Worm (Caenorhabditis elegans): Measurements from ENCODE around the gene C04H5.1.

C04H5.1 gene

ce11 chrII:14523645-14524223 lies 10.4 kb upstream of the C04H5.1 start, which contains the start of gene pot-2:
pot-2 (plus strand) TSS chrII:14524173.
- TF ChIP-seq tab-1 (GFP tag; IDR thresholded peaks at IDR 0.05) (no peak), ref-1 (GFP tag; conservative IDR thresholded peaks at IDR 0.05) (no peak), cog-1 (tag; optimal IDR thresholded peaks at IDR 0.05) (no peak), flt-1 (GFP tag; IDR thresholded peaks at IDR 0.05) (no peak), T22C8.4 (GFP tag; IDR thresholded peaks at IDR 0.05) (no peak), ztf-29 (GFP tag; IDR thresholded peaks at IDR 0.05) (no peak), ztf-23 (GFP tag; IDR thresholded peaks at IDR 0.05) (no peak), med-1 (GFP tag; optimal IDR thresholded peaks at IDR 0.05; ENCODE audit: insufficient read depth) (no peak), klf-2 (GFP tag; conservative IDR thresholded peaks at IDR 0.05) (no peak)

- TF ChIP-seq tab-1 (GFP tag; IDR thresholded peaks at IDR 0.05) (no peak), ztf-29 (GFP tag; IDR thresholded peaks at IDR 0.05) (no peak), ztf-23 (GFP tag; IDR thresholded peaks at IDR 0.05) (no peak), ref-1 (GFP tag; conservative IDR thresholded peaks at IDR 0.05) (no peak), med-1 (GFP tag; optimal IDR thresholded peaks at IDR 0.05; ENCODE audit: insufficient read depth) (no peak), T22C8.4 (GFP tag; IDR thresholded peaks at IDR 0.05) (no peak), klf-2 (GFP tag; conservative IDR thresholded peaks at IDR 0.05) (no peak), cog-1 (tag; optimal IDR thresholded peaks at IDR 0.05) (no peak), flt-1 (GFP tag; IDR thresholded peaks at IDR 0.05) (no peak)
These were observed 9.1 kb upstream of the C04H5.1 start, which contains the start of gene F57C2.4 for ce11 chrII:14525013-14525412. F57C2.4 (plus strand) TSS chrII:14525313.

ce11 chrII:14527104-14527503 lies 7.0 kb upstream of the C04H5.1 start:
- TF ChIP-seq med-1 (GFP tag; optimal IDR thresholded peaks at IDR 0.05; ENCODE audit: insufficient read depth), result no peak
- no peak for TF ChIP-seq flt-1 (GFP tag; IDR thresholded peaks at IDR 0.05)
- no peak for TF ChIP-seq klf-2 (GFP tag; conservative IDR thresholded peaks at IDR 0.05)
- TF ChIP-seq cog-1 (tag; optimal IDR thresholded peaks at IDR 0.05), result no peak
- TF ChIP-seq tab-1 (GFP tag; IDR thresholded peaks at IDR 0.05), result no peak
- TF ChIP-seq ztf-29 (GFP tag; IDR thresholded peaks at IDR 0.05), result no peak
- no peak for TF ChIP-seq ztf-23 (GFP tag; IDR thresholded peaks at IDR 0.05)
- TF ChIP-seq T22C8.4 (GFP tag; IDR thresholded peaks at IDR 0.05), result no peak
- TF ChIP-seq ref-1 (GFP tag; conservative IDR thresholded peaks at IDR 0.05), result no peak

ce11 chrII:14528233-14528802 lies 5.8 kb upstream of the C04H5.1 start, which contains the start of the genes F57C2.5 and spat-1:
F57C2.5 (minus strand) TSS chrII:14528239.
spat-1 (plus strand) TSS chrII:14528752.
- TF ChIP-seq klf-2 (GFP tag; conservative IDR thresholded peaks at IDR 0.05) (peak; percentile 67; the same call in 1 of the 2 replicates), flt-1 (GFP tag; IDR thresholded peaks at IDR 0.05) (0 out of 2 replicates have a peak, but pooled peaks have one; percentile 6), med-1 (GFP tag; optimal IDR thresholded peaks at IDR 0.05; ENCODE audit: insufficient read depth) (no peak), ztf-23 (GFP tag; IDR thresholded peaks at IDR 0.05) (peak; percentile 63), cog-1 (tag; optimal IDR thresholded peaks at IDR 0.05) (peak; percentile 93)

- no peak for TF ChIP-seq flt-1 (GFP tag; IDR thresholded peaks at IDR 0.05)
- TF ChIP-seq ztf-29 (GFP tag; IDR thresholded peaks at IDR 0.05), result no peak
- TF ChIP-seq tab-1 (GFP tag; IDR thresholded peaks at IDR 0.05), result no peak
- no peak for TF ChIP-seq cog-1 (tag; optimal IDR thresholded peaks at IDR 0.05)
These were observed 3.6 kb downstream of the C04H5.1 start, which contains the start of the genes clec-147 and C04H5.7 for ce11 chrII:14537728-14538127. clec-147 (minus strand) TSS chrII:14537828. C04H5.7 (plus strand) TSS chrII:14537946.

ce11 chrII:14540551-14540950 lies 6.5 kb downstream of the C04H5.1 start:
- TF ChIP-seq T22C8.4 (GFP tag; IDR thresholded peaks at IDR 0.05) (no peak), ztf-23 (GFP tag; IDR thresholded peaks at IDR 0.05) (no peak), ztf-29 (GFP tag; IDR thresholded peaks at IDR 0.05) (no peak), cog-1 (tag; optimal IDR thresholded peaks at IDR 0.05) (no peak), flt-1 (GFP tag; IDR thresholded peaks at IDR 0.05) (no peak), med-1 (GFP tag; optimal IDR thresholded peaks at IDR 0.05; ENCODE audit: insufficient read depth) (no peak), tab-1 (GFP tag; IDR thresholded peaks at IDR 0.05) (no peak), ref-1 (GFP tag; conservative IDR thresholded peaks at IDR 0.05) (no peak), klf-2 (GFP tag; conservative IDR thresholded peaks at IDR 0.05) (no peak)

- TF ChIP-seq med-1 (GFP tag; optimal IDR thresholded peaks at IDR 0.05; ENCODE audit: insufficient read depth) (no peak), T22C8.4 (GFP tag; IDR thresholded peaks at IDR 0.05) (no peak), ref-1 (GFP tag; conservative IDR thresholded peaks at IDR 0.05) (no peak), klf-2 (GFP tag; conservative IDR thresholded peaks at IDR 0.05) (no peak), cog-1 (tag; optimal IDR thresholded peaks at IDR 0.05) (no peak), flt-1 (GFP tag; IDR thresholded peaks at IDR 0.05) (no peak), ztf-23 (GFP tag; IDR thresholded peaks at IDR 0.05) (no peak), ztf-29 (GFP tag; IDR thresholded peaks at IDR 0.05) (no peak), tab-1 (GFP tag; IDR thresholded peaks at IDR 0.05) (no peak)
These were observed 14.6 kb downstream of the C04H5.1 start, which contains the start of gene gcy-29 for ce11 chrII:14548691-14549090. gcy-29 (minus strand) TSS chrII:14548791.

- TF ChIP-seq flt-1 (GFP tag; IDR thresholded peaks at IDR 0.05) (no peak), klf-2 (GFP tag; conservative IDR thresholded peaks at IDR 0.05) (no peak), tab-1 (GFP tag; IDR thresholded peaks at IDR 0.05) (no peak), ztf-23 (GFP tag; IDR thresholded peaks at IDR 0.05) (no peak), ztf-29 (GFP tag; IDR thresholded peaks at IDR 0.05) (no peak), ref-1 (GFP tag; conservative IDR thresholded peaks at IDR 0.05) (no peak), cog-1 (tag; optimal IDR thresholded peaks at IDR 0.05) (no peak), T22C8.4 (GFP tag; IDR thresholded peaks at IDR 0.05) (no peak)
These were observed 16.5 kb downstream of the C04H5.1 start, which contains the start of gene nlp-41 for ce11 chrII:14550613-14551012. nlp-41 (plus strand) TSS chrII:14550913.

- no peak for TF ChIP-seq tab-1 (GFP tag; IDR thresholded peaks at IDR 0.05)
- TF ChIP-seq cog-1 (tag; optimal IDR thresholded peaks at IDR 0.05), result no peak
- TF ChIP-seq ztf-23 (GFP tag; IDR thresholded peaks at IDR 0.05), result no peak
- TF ChIP-seq T22C8.4 (GFP tag; IDR thresholded peaks at IDR 0.05), result no peak
- no peak for TF ChIP-seq ztf-29 (GFP tag; IDR thresholded peaks at IDR 0.05)
- TF ChIP-seq med-1 (GFP tag; optimal IDR thresholded peaks at IDR 0.05; ENCODE audit: insufficient read depth), result no peak
- TF ChIP-seq flt-1 (GFP tag; IDR thresholded peaks at IDR 0.05), result no peak
- no peak for TF ChIP-seq klf-2 (GFP tag; conservative IDR thresholded peaks at IDR 0.05)
- no peak for TF ChIP-seq ref-1 (GFP tag; conservative IDR thresholded peaks at IDR 0.05)
These were observed 20.9 kb downstream of the C04H5.1 start for ce11 chrII:14555019-14555418.

All from whole organism, midembryonic.